Worm (Caenorhabditis elegans): ENCODE data around the gene C33E10.8.

Gene C33E10.8

DNA sequence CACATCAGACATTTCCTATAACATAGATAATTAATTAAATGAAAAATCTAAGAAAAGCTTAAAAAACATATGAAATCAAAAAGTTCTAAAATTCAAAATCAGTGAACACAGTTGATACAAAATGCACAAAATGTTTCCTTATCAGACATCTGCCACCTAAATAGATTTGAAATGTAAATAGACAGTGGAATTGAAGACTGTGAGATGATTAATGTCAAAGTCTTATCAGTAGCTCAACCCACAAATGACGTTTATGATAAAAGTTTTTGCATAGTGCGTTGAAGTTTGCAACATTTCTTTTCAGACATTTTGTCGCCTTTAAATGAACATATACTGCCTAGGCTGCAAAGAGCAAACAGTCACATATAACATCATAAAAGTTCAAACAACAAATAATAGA is 37.9 kb downstream of the C33E10.8 start, which contains the start of gene Y40C7B.4:
Gene Y40C7B.4 (minus strand): TSS at position 19 of the 400 bp plus-strand sequence.
- TF ChIP-seq flt-1 (GFP tag; IDR thresholded peaks at IDR 0.05) (no peak), T22C8.4 (GFP tag; IDR thresholded peaks at IDR 0.05) (no peak), ztf-23 (GFP tag; IDR thresholded peaks at IDR 0.05) (no peak)

DNA sequence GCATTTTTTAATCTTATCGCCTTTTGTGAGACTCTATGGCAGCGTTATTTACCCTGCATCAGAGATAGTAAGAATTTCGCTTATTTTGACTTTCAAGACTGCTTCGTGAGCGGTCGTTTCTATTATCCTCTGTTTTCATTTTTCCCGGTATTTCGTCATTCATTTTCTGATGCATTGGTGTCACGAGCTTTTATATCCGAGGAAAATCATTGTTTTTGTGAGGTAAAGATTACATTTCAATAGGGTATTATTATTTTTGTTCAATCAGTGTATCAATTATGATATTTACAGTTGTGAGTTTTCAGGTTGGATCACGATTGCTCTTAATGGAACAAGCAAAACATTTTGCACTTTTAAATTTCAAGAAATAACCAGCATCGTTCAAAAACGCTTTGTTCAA is 47.4 kb downstream of the C33E10.8 start:
- TF ChIP-seq ref-1 (GFP tag; conservative IDR thresholded peaks at IDR 0.05), result no peak
- no peak for TF ChIP-seq tab-1 (GFP tag; IDR thresholded peaks at IDR 0.05)
- TF ChIP-seq T22C8.4 (GFP tag; IDR thresholded peaks at IDR 0.05), result no peak
